Fruit fly (Drosophila melanogaster) whole organism, adult: ENCODE results near the gene CG43064.

Source experiments
- CG11617 ChIP-seq: fragments of 200-800 bp; sonication (Bioruptor generic); optimal IDR thresholded peaks from 2 replicates; lab custom pipeline; 2017; ENCODE audit warnings: mild to moderate bottlenecking, missing biosample characterization, missing genetic modification reagents, missing genetic modification characterization
- CG12768 ChIP-seq: fragments of 200-800 bp; sonication (Bioruptor generic); optimal IDR thresholded peaks from 2 replicates; lab custom pipeline; 2017; ENCODE audit warnings: missing biosample characterization, missing genetic modification characterization, mild to moderate bottlenecking, moderate library complexity, missing genetic modification reagents
- CG14711 ChIP-seq: fragments of 200-800 bp; sonication (Bioruptor generic); optimal IDR thresholded peaks from 2 replicates; lab custom pipeline; 2018; ENCODE audit warnings: missing biosample characterization, mild to moderate bottlenecking, missing genetic modification characterization, moderate library complexity
- CG1620 ChIP-seq: fragments of 200-800 bp; sonication (Bioruptor generic); optimal IDR thresholded peaks from 2 replicates; lab custom pipeline; 2016; ENCODE audit warnings: missing biosample characterization, missing genetic modification characterization
- CG33017 ChIP-seq: fragments of 200-800 bp; sonication (Bioruptor generic); optimal IDR thresholded peaks from 2 replicates; lab custom pipeline; 2018; ENCODE audit warnings: missing biosample characterization, mild to moderate bottlenecking, missing genetic modification characterization, moderate library complexity
- CG5204 ChIP-seq: fragments of 200-800 bp; sonication (Bioruptor generic); optimal IDR thresholded peaks from 2 replicates; lab custom pipeline; 2016; ENCODE audit warnings: missing biosample characterization, missing genetic modification characterization
- CG7045 ChIP-seq: fragments of 200-800 bp; sonication (Bioruptor generic); optimal IDR thresholded peaks from 2 replicates; lab custom pipeline; 2017; ENCODE audit warnings: missing biosample characterization, mild to moderate bottlenecking, missing genetic modification characterization
- CG7101 ChIP-seq: fragments of 200-800 bp; sonication (Bioruptor generic); optimal IDR thresholded peaks from 2 replicates; lab custom pipeline; 2018; ENCODE audit warnings: missing biosample characterization, mild to moderate bottlenecking, missing genetic modification characterization, moderate library complexity
- Clk ChIP-seq: fragments of 200-800 bp; sonication (Bioruptor generic); optimal IDR thresholded peaks from 2 replicates; lab custom pipeline; 2017; ENCODE audit warnings: missing biosample characterization, missing genetic modification characterization
- Crg-1 ChIP-seq: fragments of 200-800 bp; sonication (Bioruptor generic); optimal IDR thresholded peaks from 2 replicates; lab custom pipeline; 2016; ENCODE audit warnings: missing biosample characterization, missing genetic modification characterization
- Hr96 ChIP-seq: fragments of 200-800 bp; sonication (Bioruptor generic); optimal IDR thresholded peaks from 2 replicates; lab custom pipeline; 2016; ENCODE audit warnings: missing biosample characterization, missing genetic modification characterization
- Mnt ChIP-seq: fragments of 200-800 bp; sonication (Bioruptor generic); optimal IDR thresholded peaks from 2 replicates; lab custom pipeline; 2016; ENCODE audit warnings: missing biosample characterization, mild to moderate bottlenecking, missing genetic modification characterization
- bab1 ChIP-seq: fragments of 200-800 bp; sonication (Bioruptor generic); optimal IDR thresholded peaks from 3 replicates; lab custom pipeline; 2019; ENCODE audit warnings: missing biosample characterization, mild to moderate bottlenecking, missing genetic modification characterization, moderate library complexity
- cic ChIP-seq: fragments of 200-800 bp; sonication (Bioruptor generic); optimal IDR thresholded peaks from 2 replicates; lab custom pipeline; 2017; ENCODE audit warnings: missing biosample characterization, mild to moderate bottlenecking, missing genetic modification characterization, moderate library complexity
- cnc ChIP-seq, 2 experiments: fragments of >200 bp; optimal IDR thresholded peaks; 2 replicates each; lab custom pipeline; 2017
- kay ChIP-seq: fragments of 200-800 bp; sonication (Bioruptor generic); peaks from one replicate; lab custom pipeline; 2016; ENCODE audit warnings: missing biosample characterization, missing genetic modification characterization, borderline replicate concordance
- ovo ChIP-seq: fragments of 200-800 bp; sonication (Bioruptor generic); optimal IDR thresholded peaks from 2 replicates; lab custom pipeline; 2016; ENCODE audit warnings: missing biosample characterization, missing genetic modification characterization
- pad ChIP-seq: fragments of 200-800 bp; sonication (Bioruptor generic); optimal IDR thresholded peaks from 3 replicates; lab custom pipeline; 2017; ENCODE audit warnings: missing biosample characterization, missing genetic modification characterization, mild to moderate bottlenecking, moderate library complexity, missing genetic modification reagents
- tj ChIP-seq: fragments of 200-800 bp; sonication (Bioruptor generic); optimal IDR thresholded peaks from 3 replicates; lab custom pipeline; 2017; ENCODE audit warnings: missing biosample characterization, mild to moderate bottlenecking, missing genetic modification characterization, moderate library complexity
- toe ChIP-seq: fragments of 200-800 bp; sonication (Bioruptor generic); optimal IDR thresholded peaks from 2 replicates; lab custom pipeline; 2016; ENCODE audit warnings: missing biosample characterization, missing genetic modification characterization

CG43064 gene

dm6 chr3L:11869328-11869727, 32.8 kb upstream of the CG43064 start:
- TF ChIP-seq cic (GFP tag; lab: Kevin White, UChicago): no peak
- TF ChIP-seq Hr96 (GFP tag; lab: Kevin White, UChicago): no peak
- no peak for TF ChIP-seq Crg-1 (GFP tag; lab: Kevin White, UChicago)
- TF ChIP-seq CG7101 (tag; lab: Kevin White, UChicago): no peak
- no peak for TF ChIP-seq Clk (GFP tag; lab: Kevin White, UChicago)
- no peak for TF ChIP-seq pad (GFP tag; lab: Kevin White, UChicago)
- no peak for TF ChIP-seq Mnt (GFP tag; lab: Kevin White, UChicago)
- TF ChIP-seq CG33017 (tag; lab: Kevin White, UChicago): no peak
- no peak for TF ChIP-seq CG5204 (GFP tag; lab: Kevin White, UChicago)
- TF ChIP-seq kay (GFP tag; lab: Kevin White, UChicago): no peak
- no peak for TF ChIP-seq bab1 (GFP tag; lab: Kevin White, UChicago)
- no peak for TF ChIP-seq CG14711
- no peak for TF ChIP-seq CG11617
- TF ChIP-seq tj (GFP tag; lab: Kevin White, UChicago): no peak

- no peak for TF ChIP-seq cnc (optimal IDR thresholded peaks at IDR 0.05; lab: Kevin White, UChicago)
- no peak for TF ChIP-seq CG1620 (GFP tag; lab: Kevin White, UChicago)
- TF ChIP-seq cic (GFP tag; lab: Kevin White, UChicago): no peak
- TF ChIP-seq Clk (GFP tag; lab: Kevin White, UChicago): no peak
Measured at dm6 chr3L:11863587-11863986, 27.1 kb upstream of the CG43064 start.

- TF ChIP-seq CG7101 (tag; lab: Kevin White, UChicago) (no peak), cic (GFP tag; lab: Kevin White, UChicago) (no peak), CG33017 (tag; lab: Kevin White, UChicago) (no peak), bab1 (GFP tag; lab: Kevin White, UChicago) (no peak), CG7045 (GFP tag; lab: Kevin White, UChicago) (no peak), ovo (GFP tag; lab: Kevin White, UChicago) (no peak), Hr96 (GFP tag; lab: Kevin White, UChicago) (no peak), Crg-1 (GFP tag; lab: Kevin White, UChicago) (no peak), toe (GFP tag; lab: Kevin White, UChicago) (no peak), pad (GFP tag; lab: Kevin White, UChicago) (no peak), CG1620 (GFP tag; lab: Kevin White, UChicago) (no peak)
Measured at dm6 chr3L:11862266-11862665, 25.7 kb upstream of the CG43064 start.

dm6 chr3L:11858745-11859144, 22.2 kb upstream of the CG43064 start:
- TF ChIP-seq CG7045 (GFP tag; lab: Kevin White, UChicago): no peak
- TF ChIP-seq pad (GFP tag; lab: Kevin White, UChicago): no peak
- TF ChIP-seq ovo (GFP tag; lab: Kevin White, UChicago): no peak
- TF ChIP-seq CG14711: no peak
- TF ChIP-seq Hr96 (GFP tag; lab: Kevin White, UChicago): no peak
- TF ChIP-seq CG1620 (GFP tag; lab: Kevin White, UChicago): no peak
- TF ChIP-seq CG12768 (GFP tag; lab: Kevin White, UChicago): no peak
- TF ChIP-seq bab1 (GFP tag; lab: Kevin White, UChicago): no peak
- TF ChIP-seq Mnt (GFP tag; lab: Kevin White, UChicago): no peak
- no peak for TF ChIP-seq Crg-1 (GFP tag; lab: Kevin White, UChicago)
- no peak for TF ChIP-seq CG5204 (GFP tag; lab: Kevin White, UChicago)
- TF ChIP-seq CG11617: no peak
- TF ChIP-seq CG7101 (tag; lab: Kevin White, UChicago): no peak
- no peak for TF ChIP-seq tj (GFP tag; lab: Kevin White, UChicago)
- no peak for TF ChIP-seq Clk (GFP tag; lab: Kevin White, UChicago)
- no peak for TF ChIP-seq kay (GFP tag; lab: Kevin White, UChicago)
- no peak for TF ChIP-seq cnc (optimal IDR thresholded peaks at IDR 0.05; lab: Kevin White, UChicago)
- TF ChIP-seq cic (GFP tag; lab: Kevin White, UChicago): no peak
- no peak for TF ChIP-seq CG33017 (tag; lab: Kevin White, UChicago)

dm6 chr3L:11852924-11853323, 16.4 kb upstream of the CG43064 start:
- TF ChIP-seq CG5204 (GFP tag; lab: Kevin White, UChicago) (no peak), cic (GFP tag; lab: Kevin White, UChicago) (no peak), CG1620 (GFP tag; lab: Kevin White, UChicago) (no peak), Hr96 (GFP tag; lab: Kevin White, UChicago) (no peak), CG14711 (no peak)

- TF ChIP-seq CG12768 (GFP tag; lab: Kevin White, UChicago): no peak
- no peak for TF ChIP-seq Mnt (GFP tag; lab: Kevin White, UChicago)
- no peak for TF ChIP-seq cnc (optimal IDR thresholded peaks at IDR 0.05; lab: Kevin White, UChicago)
- TF ChIP-seq cic (GFP tag; lab: Kevin White, UChicago): no peak
- peak; percentile 12 for TF ChIP-seq kay (GFP tag; lab: Kevin White, UChicago)
- TF ChIP-seq CG14711: no peak
- TF ChIP-seq tj (GFP tag; lab: Kevin White, UChicago): no peak
Measured at dm6 chr3L:11847703-11848102, 11.2 kb upstream of the CG43064 start, which contains the start of gene CG12521. CG12521 (minus strand) TSS chr3L:11847803.

dm6 chr3L:11833296-11833717, 3.2 kb downstream of the CG43064 start, which contains the start of gene CycA:
CycA (minus strand) TSS chr3L:11833578.
- TF ChIP-seq bab1 (GFP tag; lab: Kevin White, UChicago): peak; percentile 31
- TF ChIP-seq Mnt (GFP tag; lab: Kevin White, UChicago): no peak
